Worm (Caenorhabditis elegans): ENCODE measurements around the gene cdh-4.

cdh-4 gene

ce11 chrIII:4561286-4561685 is 41.1 kb downstream of the cdh-4 start:
- TF ChIP-seq elt-1 (tag; optimal IDR thresholded peaks at IDR 0.05; ENCODE audit: borderline replicate concordance, insufficient read depth), result no peak
- TF ChIP-seq snpc-4 (tag; optimal IDR thresholded peaks at IDR 0.05), result no peak
- TF ChIP-seq mep-1 (tag; optimal IDR thresholded peaks at IDR 0.05), result no peak

ce11 chrIII:4562070-4562788 is 42.1 kb downstream of the cdh-4 start, which contains the start of gene pan-1:
Gene pan-1 (plus strand): TSS chrIII:4562738.
- TF ChIP-seq ham-2 (GFP tag; optimal IDR thresholded peaks at IDR 0.05) (peak; percentile 76), nhr-28 (tag; optimal IDR thresholded peaks at IDR 0.05) (no peak), unc-120 (tag; optimal IDR thresholded peaks at IDR 0.05; ENCODE audit: poor library complexity, severe bottlenecking) (peak; percentile 89), snpc-4 (tag; optimal IDR thresholded peaks at IDR 0.05) (no peak)

ce11 chrIII:4568030-4568429 is 47.9 kb downstream of the cdh-4 start, which contains the start of gene mlcd-1:
Gene mlcd-1 (minus strand): TSS chrIII:4568130.
- no peak for TF ChIP-seq unc-39 (tag; optimal IDR thresholded peaks at IDR 0.05)
- TF ChIP-seq blmp-1 (tag; optimal IDR thresholded peaks at IDR 0.05), result no peak
- no peak for TF ChIP-seq lin-32 (GFP tag; optimal IDR thresholded peaks at IDR 0.05)
- no peak for TF ChIP-seq flh-1 (GFP tag; optimal IDR thresholded peaks at IDR 0.05)
- TF ChIP-seq nhr-2 (tag; optimal IDR thresholded peaks at IDR 0.05), result no peak
- TF ChIP-seq M03D4.4 (tag; optimal IDR thresholded peaks at IDR 0.05), result no peak
- TF ChIP-seq mab-5 (tag; optimal IDR thresholded peaks at IDR 0.05), result no peak
- no peak for TF ChIP-seq ces-1 (GFP tag; optimal IDR thresholded peaks at IDR 0.05)
- TF ChIP-seq sem-2 (GFP tag; optimal IDR thresholded peaks at IDR 0.05), result no peak

ce11 chrIII:4568455-4568854 is 48.3 kb downstream of the cdh-4 start, which contains the start of gene idhg-1:
Gene idhg-1 (plus strand): TSS chrIII:4568797.
- TF ChIP-seq ceh-83 (GFP tag; optimal IDR thresholded peaks at IDR 0.05) (peak; percentile 91), drap-1 (GFP tag; optimal IDR thresholded peaks at IDR 0.05) (peak; percentile 96), ham-2 (GFP tag; optimal IDR thresholded peaks at IDR 0.05) (peak; percentile 90), mls-2 (tag; optimal IDR thresholded peaks at IDR 0.05) (peak; percentile 99), nhr-2 (tag; optimal IDR thresholded peaks at IDR 0.05) (no peak), sptf-1 (tag; optimal IDR thresholded peaks at IDR 0.05) (peak; percentile 98), flh-1 (GFP tag; optimal IDR thresholded peaks at IDR 0.05) (peak; percentile 90), ces-1 (GFP tag; optimal IDR thresholded peaks at IDR 0.05) (peak; percentile 56), M03D4.4 (tag; optimal IDR thresholded peaks at IDR 0.05) (peak; percentile 97), mab-5 (tag; optimal IDR thresholded peaks at IDR 0.05) (peak; percentile 91), nhr-12 (tag; optimal IDR thresholded peaks at IDR 0.05) (peak; percentile 82), ceh-39 (tag; optimal IDR thresholded peaks at IDR 0.05) (peak; percentile 31), elt-1 (tag; optimal IDR thresholded peaks at IDR 0.05; ENCODE audit: borderline replicate concordance, insufficient read depth) (peak; percentile 95), cnd-1 (tag; optimal IDR thresholded peaks at IDR 0.05) (peak; percentile 95), ztf-11 (tag; optimal IDR thresholded peaks at IDR 0.05) (peak; percentile 97), nhr-76 (tag; optimal IDR thresholded peaks at IDR 0.05) (peak; percentile 96), sem-2 (GFP tag; optimal IDR thresholded peaks at IDR 0.05) (peak; percentile 90), lsy-2 (tag; optimal IDR thresholded peaks at IDR 0.05) (peak; percentile 79), lin-32 (GFP tag; optimal IDR thresholded peaks at IDR 0.05) (peak; percentile 85), unc-62 (GFP tag; optimal IDR thresholded peaks at IDR 0.05) (peak; percentile 64), hlh-1 (tag; optimal IDR thresholded peaks at IDR 0.05) (peak; percentile 94), blmp-1 (tag; optimal IDR thresholded peaks at IDR 0.05) (peak; percentile 92), lin-13 (tag; optimal IDR thresholded peaks at IDR 0.05) (peak; percentile 70), bed-3 (GFP tag; optimal IDR thresholded peaks at IDR 0.05) (peak; percentile 87), tbx-8 (GFP tag; optimal IDR thresholded peaks at IDR 0.05) (peak; percentile 93), unc-39 (tag; optimal IDR thresholded peaks at IDR 0.05) (peak; percentile 83), pha-4 (tag; optimal IDR thresholded peaks at IDR 0.05) (peak; percentile 70), elt-3 (tag; optimal IDR thresholded peaks at IDR 0.05) (peak; percentile 66), nhr-28 (tag; optimal IDR thresholded peaks at IDR 0.05) (peak; percentile 61), zip-8 (tag; optimal IDR thresholded peaks at IDR 0.05) (peak; percentile 24), nhr-237 (tag; optimal IDR thresholded peaks at IDR 0.05) (peak; percentile 35), mep-1 (tag; optimal IDR thresholded peaks at IDR 0.05) (peak; percentile 93), unc-120 (tag; optimal IDR thresholded peaks at IDR 0.05; ENCODE audit: poor library complexity, severe bottlenecking) (peak; percentile 98), ceh-43 (GFP tag; optimal IDR thresholded peaks at IDR 0.05) (peak; percentile 95), snpc-4 (tag; optimal IDR thresholded peaks at IDR 0.05) (no peak)
